Fruit fly (Drosophila melanogaster) whole organism, embryonic: ENCODE results near the gene CG45084.

Experiments used
- BtbVII ChIP-seq: fragments of 200-800 bp; sonication (Bioruptor generic); optimal IDR thresholded peaks from 3 replicates; lab custom pipeline; 2017; ENCODE audit warnings: missing biosample characterization, mild to moderate bottlenecking, missing genetic modification characterization
- CG15696 ChIP-seq: fragments of 200-800 bp; sonication (Bioruptor generic); optimal IDR thresholded peaks from 2 replicates; lab custom pipeline; 2019; ENCODE audit warnings: missing biosample characterization, mild to moderate bottlenecking, missing genetic modification characterization, moderate library complexity
- CG1792 ChIP-seq: fragments of 200-800 bp; sonication (Bioruptor generic); optimal IDR thresholded peaks from 2 replicates; lab custom pipeline; 2016; ENCODE audit warnings: missing biosample characterization, missing genetic modification characterization
- CG4328 ChIP-seq: fragments of 200-800 bp; sonication (Bioruptor generic); optimal IDR thresholded peaks from 3 replicates; lab custom pipeline; 2017; ENCODE audit warnings: missing biosample characterization, missing genetic modification reagents, missing genetic modification characterization
- GATAe ChIP-seq: fragments of 200-800 bp; sonication (Bioruptor generic); conservative IDR thresholded peaks from 2 replicates; pipeline ENCODE4 v1.3.6; 2022; ENCODE audit warnings: missing biosample characterization, missing genetic modification characterization
- Hr3 ChIP-seq: fragments of 200-800 bp; sonication (Bioruptor generic); optimal IDR thresholded peaks from 3 replicates; lab custom pipeline; 2016; ENCODE audit warnings: missing biosample characterization, missing genetic modification characterization
- sd ChIP-seq: fragments of 200-800 bp; sonication (Bioruptor generic); optimal IDR thresholded peaks from 3 replicates; lab custom pipeline; 2018; ENCODE audit warnings: missing biosample characterization, mild to moderate bottlenecking, missing genetic modification characterization, moderate library complexity
- stc ChIP-seq: fragments of 200-800 bp; sonication (Bioruptor generic); IDR thresholded peaks from 2 replicates; pipeline ENCODE4 v1.3.6; 2022; ENCODE audit warnings: missing biosample characterization, missing genetic modification characterization

dm6 chr2L:16026693-16027092 lies 15.2 kb upstream of the CG45084 start:
- TF ChIP-seq GATAe (GFP tag; lab: Robert Waterston, UW) = no peak
- no peak for TF ChIP-seq sd (tag; lab: Kevin White, UChicago)
- TF ChIP-seq CG15696 (tag; lab: Kevin White, UChicago) = no peak
- TF ChIP-seq CG1792 = no peak
- TF ChIP-seq stc (GFP tag; lab: Robert Waterston, UW) = no peak
- TF ChIP-seq Hr3 (GFP tag; lab: Kevin White, UChicago) = no peak
- no peak for TF ChIP-seq CG4328
- no peak for TF ChIP-seq BtbVII
